Fruit fly (Drosophila melanogaster): Measurements from ENCODE around the gene CG12523.

The CG12523 gene

dm6 chr3L:10757605-10758004, 43.4 kb upstream of the CG12523 start (continued):
- no peak for TF ChIP-seq CG13775 (GFP tag; optimal IDR thresholded peaks at IDR 0.05)
- no peak for TF ChIP-seq CG15011 (GFP tag; optimal IDR thresholded peaks at IDR 0.05)
- TF ChIP-seq odd (GFP tag; optimal IDR thresholded peaks at IDR 0.05): no peak
- TF ChIP-seq ci (GFP tag; IDR thresholded peaks at IDR 0.05): no peak
- no peak for TF ChIP-seq shn (GFP tag; optimal IDR thresholded peaks at IDR 0.05)
- TF ChIP-seq so (GFP tag; IDR thresholded peaks at IDR 0.05): no peak
- TF ChIP-seq MTF-1 (GFP tag; optimal IDR thresholded peaks at IDR 0.05; ENCODE audit: borderline replicate concordance): no peak
- peak; percentile 5 for TF ChIP-seq Asciz (GFP tag; optimal IDR thresholded peaks at IDR 0.05)
- TF ChIP-seq tna (GFP tag; IDR thresholded peaks at IDR 0.05; ENCODE audit: partially characterized antibody): no peak
- no peak for TF ChIP-seq ken (GFP tag; IDR thresholded peaks at IDR 0.05)
- no peak for TF ChIP-seq caup (GFP tag; optimal IDR thresholded peaks at IDR 0.05; ENCODE audit: severe bottlenecking)
- no peak for TF ChIP-seq Poxn (GFP tag; IDR thresholded peaks at IDR 0.05)
- TF ChIP-seq CG7556 (GFP tag; optimal IDR thresholded peaks at IDR 0.05): no peak
- TF ChIP-seq ab (GFP tag; optimal IDR thresholded peaks at IDR 0.05): no peak
- TF ChIP-seq corto (GFP tag; optimal IDR thresholded peaks at IDR 0.05): peak; percentile 48
- peak; percentile 27 for TF ChIP-seq unpg (GFP tag; optimal IDR thresholded peaks at IDR 0.05)
- no peak for TF ChIP-seq PHDP (tag; optimal IDR thresholded peaks at IDR 0.05)
- TF ChIP-seq CG16863 (GFP tag; optimal IDR thresholded peaks at IDR 0.05): no peak

DNA sequence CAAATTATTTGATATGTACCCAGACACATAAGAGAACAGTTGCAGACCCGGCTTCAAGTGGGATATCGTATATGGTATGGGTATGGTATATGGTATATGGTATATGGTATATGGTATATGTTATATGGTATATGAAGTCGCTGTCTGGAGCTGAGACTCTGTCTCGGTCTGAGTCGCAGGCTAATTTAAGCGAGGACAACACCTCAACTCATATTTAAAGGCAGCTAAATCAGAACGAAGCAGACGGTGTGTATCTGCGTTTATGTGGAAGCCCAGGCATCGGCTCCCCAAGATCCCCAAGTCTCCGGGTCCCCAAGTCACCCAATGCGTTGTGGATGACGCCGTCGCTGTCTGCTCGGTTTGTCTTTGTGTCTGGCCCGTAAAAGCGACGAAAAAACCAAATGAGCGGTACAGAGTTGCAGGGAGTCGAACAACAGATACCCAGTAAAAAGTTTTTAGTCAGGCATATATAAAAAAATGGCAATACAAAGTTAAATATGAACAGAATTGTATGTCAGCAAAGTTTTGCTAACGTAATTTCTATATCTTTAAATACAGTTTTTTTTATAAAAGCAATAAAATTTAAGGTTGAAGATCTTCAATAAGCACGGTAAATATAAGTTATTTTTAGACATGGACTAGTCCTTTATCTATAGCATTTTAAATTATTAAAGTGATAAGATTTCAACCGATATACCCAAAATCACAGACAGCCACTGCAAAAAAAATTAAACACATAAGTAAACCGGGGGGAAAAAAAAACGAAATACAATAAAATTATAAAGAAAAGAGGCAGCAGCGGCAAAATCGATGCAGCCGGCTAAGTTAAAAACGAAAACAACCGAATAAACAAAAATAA, 41.0 kb upstream of the CG12523 start:
- TF ChIP-seq gro (GFP tag; optimal IDR thresholded peaks at IDR 0.05): no peak
- TF ChIP-seq CrebB (tag; optimal IDR thresholded peaks at IDR 0.05): no peak
- no peak for TF ChIP-seq Hr39 (optimal IDR thresholded peaks at IDR 0.05)
- TF ChIP-seq CG10267 (tag; optimal IDR thresholded peaks at IDR 0.05): peak; percentile 54
- TF ChIP-seq E2f2 (GFP tag; IDR thresholded peaks at IDR 0.05): peak; percentile 19; the same call in 1 of the 2 replicates
- no peak for TF ChIP-seq BEAF-32 (GFP tag; optimal IDR thresholded peaks at IDR 0.05)
- TF ChIP-seq psq (GFP tag; optimal IDR thresholded peaks at IDR 0.05): peak; percentile 26
- TF ChIP-seq CG4707 (GFP tag; optimal IDR thresholded peaks at IDR 0.05): no peak
- peak; percentile 29 for TF ChIP-seq CG2120 (GFP tag; optimal IDR thresholded peaks at IDR 0.05)
- TF ChIP-seq exex (tag; optimal IDR thresholded peaks at IDR 0.05): no peak
- TF ChIP-seq CG33213 (GFP tag; optimal IDR thresholded peaks at IDR 0.05): no peak
- 0 out of 2 replicates have a peak, but pooled peaks have one; percentile 59 for TF ChIP-seq stc (GFP tag; IDR thresholded peaks at IDR 0.05)
- TF ChIP-seq unc-4 (GFP tag; IDR thresholded peaks at IDR 0.05; ENCODE audit: partially characterized antibody): no peak
- no peak for TF ChIP-seq CG9215 (GFP tag; IDR thresholded peaks at IDR 0.05)
- TF ChIP-seq danr (GFP tag; IDR thresholded peaks at IDR 0.05): no peak
- peak; percentile 63 for TF ChIP-seq az2 (GFP tag; optimal IDR thresholded peaks at IDR 0.05)
- peak; percentile 78 for TF ChIP-seq CG7556 (GFP tag; optimal IDR thresholded peaks at IDR 0.05)
- TF ChIP-seq CG17912 (GFP tag; optimal IDR thresholded peaks at IDR 0.05): no peak
- peak; percentile 57; the same call in 1 of the 2 replicates for TF ChIP-seq Xrp1 (GFP tag; IDR thresholded peaks at IDR 0.05)
- TF ChIP-seq jumu (GFP tag; optimal IDR thresholded peaks at IDR 0.05): peak; percentile 5
- no peak for TF ChIP-seq knrl (GFP tag; IDR thresholded peaks at IDR 0.05; ENCODE audit: partially characterized antibody)
- TF ChIP-seq CG31388 (GFP tag; optimal IDR thresholded peaks at IDR 0.05): peak; percentile 9
- TF ChIP-seq Hsf (GFP tag; optimal IDR thresholded peaks at IDR 0.05): peak; percentile 58
- TF ChIP-seq CG31365 (tag; optimal IDR thresholded peaks at IDR 0.05): no peak
- peak; percentile 79 for TF ChIP-seq Med (GFP tag)
- TF ChIP-seq Fer2 (tag; optimal IDR thresholded peaks at IDR 0.05): no peak
- TF ChIP-seq CG14667 (GFP tag; IDR thresholded peaks at IDR 0.05): no peak
- peak; percentile 32 for TF ChIP-seq CG12219 (GFP tag; optimal IDR thresholded peaks at IDR 0.05)
- TF ChIP-seq CG33557 (GFP tag; optimal IDR thresholded peaks at IDR 0.05): no peak
- peak; percentile 49 for TF ChIP-seq CG5180 (GFP tag; optimal IDR thresholded peaks at IDR 0.05)
- TF ChIP-seq CG15011 (GFP tag; optimal IDR thresholded peaks at IDR 0.05): no peak
- no peak for TF ChIP-seq Dbx (GFP tag; IDR thresholded peaks at IDR 0.05)
- peak; percentile 47 for TF ChIP-seq CG10366 (GFP tag; IDR thresholded peaks at IDR 0.05)
